Worm (Caenorhabditis elegans) whole organism, midembryonic: ENCODE data around the gene Y9C2UA.1.

Experiments used
- T22C8.4 ChIP-seq: fragments of 200-800 bp; sonication (Bioruptor generic); IDR thresholded peaks from 2 replicates; pipeline ENCODE4 v1.3.6; 2022; ENCODE audit warnings: missing genetic modification characterization, missing compliant biosample characterization
- cog-1 ChIP-seq: sonication (generic microtip); optimal IDR thresholded peaks from 2 replicates; lab custom pipeline; 2016; ENCODE audit warnings: missing genetic modification characterization, missing compliant biosample characterization
- flt-1 ChIP-seq: fragments of 200-800 bp; sonication (Bioruptor generic); IDR thresholded peaks from 2 replicates; pipeline ENCODE4 v1.3.6; 2022; ENCODE audit warnings: missing genetic modification characterization, missing compliant biosample characterization
- klf-2 ChIP-seq: fragments of 200-800 bp; sonication (Bioruptor generic); conservative IDR thresholded peaks from 2 replicates; pipeline ENCODE4 v1.3.6; 2022; ENCODE audit warnings: missing genetic modification reagents, missing genetic modification characterization, missing compliant biosample characterization
- med-1 ChIP-seq: sonication (generic microtip); optimal IDR thresholded peaks from 2 replicates; lab custom pipeline; 2017; ENCODE audit warnings: missing genetic modification characterization, mild to moderate bottlenecking, missing compliant biosample characterization, antibody characterized with exemption, missing genetic modification reagents; ENCODE audit not compliant: insufficient read depth
- ref-1 ChIP-seq: fragments of 200-800 bp; sonication (Bioruptor generic); conservative IDR thresholded peaks from 2 replicates; pipeline ENCODE4 v1.3.6; 2022; ENCODE audit warnings: missing genetic modification reagents, missing genetic modification characterization, missing compliant biosample characterization
- tab-1 ChIP-seq: fragments of 200-800 bp; sonication (Bioruptor generic); IDR thresholded peaks from 2 replicates; pipeline ENCODE4 v1.3.6; 2022; ENCODE audit warnings: missing genetic modification characterization, missing compliant biosample characterization
- ztf-23 ChIP-seq: fragments of 200-800 bp; sonication (Bioruptor generic); IDR thresholded peaks from 2 replicates; pipeline ENCODE4 v1.3.6; 2022; ENCODE audit warnings: missing genetic modification reagents, missing genetic modification characterization, missing compliant biosample characterization
- ztf-29 ChIP-seq: fragments of 200-800 bp; sonication (Bioruptor generic); IDR thresholded peaks from 2 replicates; pipeline ENCODE4 v1.3.6; 2022; ENCODE audit warnings: missing genetic modification reagents, missing genetic modification characterization, missing compliant biosample characterization

The Y9C2UA.1 gene

DNA sequence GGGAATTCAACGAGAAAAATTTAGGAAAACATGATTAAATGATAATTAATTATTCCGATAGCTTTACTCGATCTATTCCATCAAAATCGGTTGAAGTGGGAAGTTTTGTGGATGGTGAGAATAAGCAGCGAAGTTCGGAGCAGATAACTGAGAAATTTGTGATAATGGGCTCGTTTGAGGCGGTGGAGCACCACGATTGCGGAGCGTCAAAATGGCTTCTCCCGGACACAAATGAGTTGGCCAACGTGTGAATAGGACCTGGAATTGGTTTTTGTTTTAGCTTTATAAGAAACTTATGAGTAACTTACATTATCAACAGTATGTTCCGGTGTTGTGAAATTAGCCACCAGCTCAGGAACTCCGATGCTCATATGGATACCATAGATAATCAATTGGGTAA is 39.4 kb downstream of the Y9C2UA.1 start:
- TF ChIP-seq ztf-29 (GFP tag; lab: Robert Waterston, UW) (no peak), T22C8.4 (GFP tag; lab: Robert Waterston, UW) (no peak), tab-1 (GFP tag; lab: Robert Waterston, UW) (peak; percentile 61; the same call in 1 of the 2 replicates), cog-1 (no peak), klf-2 (no peak)

DNA sequence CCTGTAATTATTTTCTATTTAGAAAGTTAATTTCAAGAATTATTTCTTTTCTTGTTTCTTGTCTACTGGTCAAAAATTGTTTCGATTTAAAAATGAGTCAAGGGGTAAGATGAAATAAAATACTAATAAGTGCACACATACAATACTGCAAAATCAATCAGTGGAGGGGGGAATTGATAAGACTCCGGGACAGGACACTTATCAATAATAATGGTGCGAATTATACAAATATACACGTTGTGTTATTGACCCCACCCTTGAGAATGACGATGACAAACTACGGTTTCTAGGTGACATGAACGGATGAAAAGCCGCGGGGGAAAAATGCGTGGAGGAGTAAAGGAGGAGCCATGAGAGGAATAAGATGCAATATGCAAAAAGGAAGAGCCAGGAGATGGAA is 41.7 kb downstream of the Y9C2UA.1 start:
- TF ChIP-seq T22C8.4 (GFP tag; lab: Robert Waterston, UW): no peak
- no peak for TF ChIP-seq ref-1 (GFP tag; lab: Robert Waterston, UW)
- no peak for TF ChIP-seq tab-1 (GFP tag; lab: Robert Waterston, UW)
- TF ChIP-seq klf-2: no peak
- no peak for TF ChIP-seq cog-1
- TF ChIP-seq ztf-23 (GFP tag; lab: Robert Waterston, UW): no peak
- TF ChIP-seq ztf-29 (GFP tag; lab: Robert Waterston, UW): no peak
- no peak for TF ChIP-seq flt-1 (GFP tag; lab: Robert Waterston, UW)
- no peak for TF ChIP-seq med-1 (GFP tag; lab: Kevin White, UChicago)

DNA sequence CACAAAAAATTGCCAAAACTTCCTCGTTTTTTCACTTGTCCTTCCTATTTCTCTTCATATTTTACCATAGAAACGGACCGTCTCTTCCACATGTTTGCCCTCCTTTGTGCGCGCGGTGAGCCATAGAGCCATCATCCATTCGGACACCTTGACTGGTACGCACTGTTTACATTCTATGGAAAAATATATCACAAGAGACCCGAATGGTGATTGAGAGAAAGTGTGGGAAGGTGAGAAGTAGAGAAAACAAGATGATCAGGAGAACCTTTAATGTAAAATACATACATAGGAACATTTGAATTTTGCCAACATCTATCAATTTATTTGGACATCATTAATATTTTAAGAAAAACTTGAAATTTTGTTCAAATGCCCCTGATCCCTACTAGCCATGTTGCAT is 46.5 kb downstream of the Y9C2UA.1 start:
- TF ChIP-seq ztf-29 (GFP tag; lab: Robert Waterston, UW) (no peak), T22C8.4 (GFP tag; lab: Robert Waterston, UW) (no peak), ref-1 (GFP tag; lab: Robert Waterston, UW) (no peak), med-1 (GFP tag; lab: Kevin White, UChicago) (no peak), tab-1 (GFP tag; lab: Robert Waterston, UW) (no peak), flt-1 (GFP tag; lab: Robert Waterston, UW) (no peak), klf-2 (no peak), ztf-23 (GFP tag; lab: Robert Waterston, UW) (no peak), cog-1 (no peak)

DNA sequence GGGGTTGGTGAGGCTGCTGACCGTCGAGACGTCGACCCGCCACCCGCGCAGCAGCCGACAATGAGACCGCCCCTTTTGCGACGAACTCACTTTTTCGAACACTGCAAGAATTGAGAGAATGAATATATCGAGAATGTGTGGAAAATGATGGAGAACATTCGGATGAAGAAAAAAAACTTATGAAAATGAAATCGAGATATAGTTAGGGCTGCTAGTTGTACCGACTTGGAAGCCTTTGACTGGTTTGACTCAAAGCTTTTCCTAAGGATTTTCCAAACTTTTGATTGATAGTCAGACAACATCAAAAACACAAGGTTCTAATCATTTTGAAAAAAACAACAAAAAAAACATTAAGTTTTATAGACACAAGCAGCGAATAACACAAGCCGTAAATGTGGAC is 48.9 kb downstream of the Y9C2UA.1 start, which contains the start of gene sym-2:
TSS of gene sym-2 (minus strand) at position 101 of the 400 bp plus-strand sequence.
- TF ChIP-seq klf-2 (no peak), ref-1 (GFP tag; lab: Robert Waterston, UW) (no peak), cog-1 (no peak), T22C8.4 (GFP tag; lab: Robert Waterston, UW) (no peak), med-1 (GFP tag; lab: Kevin White, UChicago) (no peak), ztf-29 (GFP tag; lab: Robert Waterston, UW) (no peak), ztf-23 (GFP tag; lab: Robert Waterston, UW) (no peak), tab-1 (GFP tag; lab: Robert Waterston, UW) (no peak), flt-1 (GFP tag; lab: Robert Waterston, UW) (no peak)

DNA sequence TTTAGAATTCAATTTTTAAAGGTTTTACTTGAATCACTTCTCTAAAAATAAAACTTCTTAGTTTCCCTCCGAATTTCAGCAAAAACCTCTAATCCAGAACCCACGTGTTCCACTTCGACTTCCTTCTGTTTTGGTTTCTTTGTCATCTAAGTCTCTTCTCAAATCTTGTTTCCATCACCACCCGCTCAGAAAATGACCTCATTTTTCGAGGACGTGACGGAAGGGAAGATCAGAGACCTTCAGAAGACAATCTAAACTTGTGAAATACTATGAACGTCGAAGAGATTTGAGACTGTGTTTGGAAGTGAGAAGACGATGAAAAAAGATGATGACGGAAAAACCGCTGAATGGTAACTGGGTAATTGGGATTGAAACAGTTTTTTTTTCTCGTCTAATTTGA is 50.2 kb downstream of the Y9C2UA.1 start:
- TF ChIP-seq ztf-29 (GFP tag; lab: Robert Waterston, UW) (no peak), klf-2 (no peak), ztf-23 (GFP tag; lab: Robert Waterston, UW) (no peak), tab-1 (GFP tag; lab: Robert Waterston, UW) (no peak), med-1 (GFP tag; lab: Kevin White, UChicago) (no peak), ref-1 (GFP tag; lab: Robert Waterston, UW) (no peak), T22C8.4 (GFP tag; lab: Robert Waterston, UW) (no peak), flt-1 (GFP tag; lab: Robert Waterston, UW) (no peak), cog-1 (no peak)

DNA sequence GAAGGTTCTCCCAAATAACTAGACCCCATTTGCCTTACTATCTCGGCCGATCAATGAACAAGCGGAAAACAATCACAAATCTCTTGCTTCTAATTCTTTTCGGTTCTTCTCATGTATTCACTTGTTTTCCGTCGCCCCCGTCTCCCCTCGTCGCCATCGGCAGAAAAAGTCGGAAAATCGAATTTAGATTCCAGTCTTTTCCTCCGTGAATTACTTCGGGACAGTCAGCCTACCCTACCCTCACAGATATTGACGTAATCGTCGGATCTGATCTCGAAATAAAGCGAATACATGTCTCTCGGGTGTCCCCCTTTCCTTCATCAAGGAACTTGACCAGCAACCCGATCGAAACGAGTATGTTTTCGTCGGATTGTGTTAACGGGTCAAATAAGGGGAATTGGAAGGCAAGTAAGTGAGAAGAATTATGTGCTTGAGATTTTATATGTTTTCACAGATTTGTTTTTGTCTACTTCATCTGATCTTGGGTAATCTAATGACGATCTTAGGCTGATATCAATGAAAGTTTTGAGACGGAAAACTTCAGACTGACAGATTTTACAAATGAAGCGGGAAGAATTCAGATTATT is 51.2 kb downstream of the Y9C2UA.1 start:
- TF ChIP-seq ztf-23 (GFP tag; lab: Robert Waterston, UW) (no peak), tab-1 (GFP tag; lab: Robert Waterston, UW) (no peak), med-1 (GFP tag; lab: Kevin White, UChicago) (no peak), T22C8.4 (GFP tag; lab: Robert Waterston, UW) (no peak), ztf-29 (GFP tag; lab: Robert Waterston, UW) (no peak), flt-1 (GFP tag; lab: Robert Waterston, UW) (no peak), ref-1 (GFP tag; lab: Robert Waterston, UW) (no peak), klf-2 (no peak), cog-1 (no peak)

DNA sequence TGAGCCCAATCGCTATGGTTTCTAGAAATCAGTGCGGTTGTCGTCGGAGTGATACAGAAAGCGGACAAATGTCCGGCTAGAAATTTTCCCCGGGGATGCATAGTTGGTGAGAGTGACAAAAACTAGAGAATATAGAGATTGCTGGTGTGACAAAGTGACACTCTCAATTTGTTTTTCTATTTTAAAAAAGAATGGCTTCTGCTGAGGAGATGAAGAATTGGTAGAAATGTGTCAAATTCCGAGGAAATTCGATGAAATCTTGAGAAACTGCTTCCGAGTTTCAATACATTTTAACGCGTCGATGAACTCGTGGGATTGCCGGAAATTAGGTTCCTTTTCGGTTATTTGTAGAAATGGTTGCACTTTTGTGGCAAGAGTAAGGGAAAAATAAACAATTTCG is 54.7 kb downstream of the Y9C2UA.1 start, which contains the start of gene twk-4:
TSS of gene twk-4 (minus strand) at position 101 of the 400 bp plus-strand sequence.
- TF ChIP-seq ztf-23 (GFP tag; lab: Robert Waterston, UW) (no peak), T22C8.4 (GFP tag; lab: Robert Waterston, UW) (no peak)
